Fruit fly (Drosophila melanogaster): ENCODE measurements around the gene Galphaf.

The Galphaf gene

dm6 chr3L:16657014-16657413 lies 10.7 kb downstream of the Galphaf start (continued):
- peak; percentile 46 for TF ChIP-seq CG7556 (GFP tag; optimal IDR thresholded peaks at IDR 0.05)
- no peak for TF ChIP-seq Lim3 (GFP tag; IDR thresholded peaks at IDR 0.05)
- peak; percentile 50 for TF ChIP-seq cwo (GFP tag; optimal IDR thresholded peaks at IDR 0.05)
- TF ChIP-seq ind (GFP tag; optimal IDR thresholded peaks at IDR 0.05): peak; percentile 12
- TF ChIP-seq CG31388 (GFP tag; optimal IDR thresholded peaks at IDR 0.05): no peak
- TF ChIP-seq ash1 (GFP tag; optimal IDR thresholded peaks at IDR 0.05): no peak
- TF ChIP-seq zen (tag; optimal IDR thresholded peaks at IDR 0.05): no peak
- peak; percentile 9 for TF ChIP-seq exex (tag; optimal IDR thresholded peaks at IDR 0.05)
- peak; percentile 61 for TF ChIP-seq CG3281 (GFP tag; optimal IDR thresholded peaks at IDR 0.05)
- TF ChIP-seq caup (GFP tag; optimal IDR thresholded peaks at IDR 0.05; ENCODE audit: severe bottlenecking): no peak
- TF ChIP-seq nmo (GFP tag; optimal IDR thresholded peaks at IDR 0.05): peak; percentile 12

dm6 chr3L:16653679-16654078 lies 14.1 kb downstream of the Galphaf start:
- no peak for TF ChIP-seq CG16779 (GFP tag; IDR thresholded peaks at IDR 0.05)
- no peak for TF ChIP-seq prd (optimal IDR thresholded peaks at IDR 0.05)
- peak; percentile 15; the same call in 2 of the 3 replicates for TF ChIP-seq prd (GFP tag; IDR thresholded peaks at IDR 0.05)
- no peak for TF ChIP-seq ab (GFP tag; optimal IDR thresholded peaks at IDR 0.05)
- TF ChIP-seq ATbp (GFP tag; optimal IDR thresholded peaks at IDR 0.05): no peak
- TF ChIP-seq B-H2 (GFP tag; optimal IDR thresholded peaks at IDR 0.05): no peak
- 0 out of 2 replicates have a peak, but pooled peaks have one; percentile 8 for TF ChIP-seq Lim3 (GFP tag; IDR thresholded peaks at IDR 0.05)
- TF ChIP-seq ERR (GFP tag; optimal IDR thresholded peaks at IDR 0.05): no peak
- no peak; the same call in 1 of the 2 replicates for TF ChIP-seq CG14441 (GFP tag; IDR thresholded peaks at IDR 0.05)
- TF ChIP-seq BEAF-32 (GFP tag; optimal IDR thresholded peaks at IDR 0.05): no peak
- 0 out of 2 replicates have a peak, but pooled peaks have one; percentile 13 for TF ChIP-seq ara (GFP tag; IDR thresholded peaks at IDR 0.05)
- TF ChIP-seq D19B (GFP tag; optimal IDR thresholded peaks at IDR 0.05): no peak
- no peak for TF ChIP-seq Dad (GFP tag; optimal IDR thresholded peaks at IDR 0.05)
- TF ChIP-seq NC2α (GFP tag; optimal IDR thresholded peaks at IDR 0.05): no peak
- no peak for TF ChIP-seq CG18011 (GFP tag; optimal IDR thresholded peaks at IDR 0.05)
- TF ChIP-seq croc (GFP tag; conservative IDR thresholded peaks at IDR 0.05): no peak
- 0 out of 2 replicates have a peak, but pooled peaks have one; percentile 9 for TF ChIP-seq CG10959 (GFP tag; IDR thresholded peaks at IDR 0.05)
- no peak for TF ChIP-seq CG11723 (GFP tag; optimal IDR thresholded peaks at IDR 0.05)
- no peak for TF ChIP-seq CG9215 (GFP tag; IDR thresholded peaks at IDR 0.05)
- peak; percentile 43 for TF ChIP-seq crol (GFP tag; IDR thresholded peaks at IDR 0.05)
- TF ChIP-seq lov (optimal IDR thresholded peaks at IDR 0.05): no peak
- TF ChIP-seq lov (GFP tag; IDR thresholded peaks at IDR 0.05): 0 out of 3 replicates have a peak, but pooled peaks have one; percentile 11
- TF ChIP-seq CG13296 (GFP tag; optimal IDR thresholded peaks at IDR 0.05): no peak
- no peak for TF ChIP-seq stwl (tag; optimal IDR thresholded peaks at IDR 0.05)
- TF ChIP-seq sens-2 (GFP tag; IDR thresholded peaks at IDR 0.05): no peak
- peak; percentile 26; the same call in 1 of the 2 replicates for TF ChIP-seq slbo (GFP tag; IDR thresholded peaks at IDR 0.05)
- TF ChIP-seq CTCF (GFP tag; optimal IDR thresholded peaks at IDR 0.05): no peak
- no peak for TF ChIP-seq chinmo (GFP tag; IDR thresholded peaks at IDR 0.05; ENCODE audit: partially characterized antibody)
- TF ChIP-seq Optix (GFP tag; IDR thresholded peaks at IDR 0.05): 0 out of 3 replicates have a peak, but pooled peaks have one; percentile 8
- TF ChIP-seq Med (GFP tag): peak; percentile 61
- no peak for TF ChIP-seq Hsf (GFP tag; optimal IDR thresholded peaks at IDR 0.05)
- 0 out of 3 replicates have a peak, but pooled peaks have one; percentile 32 for TF ChIP-seq CG2199 (GFP tag; IDR thresholded peaks at IDR 0.05)
- no peak for TF ChIP-seq Abd-B (GFP tag; optimal IDR thresholded peaks at IDR 0.05)
- TF ChIP-seq ase (GFP tag; IDR thresholded peaks at IDR 0.05): peak; percentile 23; the same call in 1 of the 3 replicates
- TF ChIP-seq Scr (GFP tag; IDR thresholded peaks at IDR 0.05; ENCODE audit: partially characterized antibody): no peak
- TF ChIP-seq ssp (GFP tag; IDR thresholded peaks at IDR 0.05): 0 out of 2 replicates have a peak, but pooled peaks have one; percentile 12
- peak; percentile 11; the same call in 1 of the 2 replicates for TF ChIP-seq CG6272 (GFP tag; IDR thresholded peaks at IDR 0.05)
- 0 out of 2 replicates have a peak, but pooled peaks have one; percentile 21 for TF ChIP-seq CG14014 (GFP tag; IDR thresholded peaks at IDR 0.05)
- 0 out of 2 replicates have a peak, but pooled peaks have one; percentile 15 for TF ChIP-seq rib (GFP tag; IDR thresholded peaks at IDR 0.05)
- peak; percentile 48; the same call in 1 of the 2 replicates for TF ChIP-seq ham (GFP tag; IDR thresholded peaks at IDR 0.05)

Data from whole organism, embryonic.